ENCODE assay signal across 2 fruit fly cellular contexts in the genomic region with DNA sequence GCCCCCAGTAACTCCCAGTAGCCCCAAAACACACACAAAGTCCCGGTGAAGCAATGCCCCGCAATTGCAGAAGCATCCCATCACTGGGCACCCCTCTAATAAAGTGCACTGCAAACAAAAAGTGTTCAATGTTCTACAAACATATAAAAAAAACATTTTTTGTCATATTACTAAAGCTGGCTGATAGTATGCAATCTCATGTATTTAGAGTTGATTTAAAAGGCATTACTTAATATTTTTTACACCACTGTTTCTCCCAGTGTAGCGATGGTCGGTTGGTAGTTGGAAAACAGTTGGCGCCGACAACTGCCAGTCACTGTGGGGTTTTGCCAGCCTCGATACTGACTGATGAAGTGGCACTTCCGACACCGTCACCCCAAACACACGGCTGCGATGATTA.
TF ChIP-seq lines count a peak whose summit lies in the region.

No protein-coding gene starts in this region.

TF ChIP-seq in whole organism, embryonic, 481 proteins besides CTCF, POLR2A, EP300 and RAD21 (continued from another document and continues in another):
- no peak for TF ChIP-seq CG8290 (GFP tag; optimal IDR thresholded peaks at IDR 0.05; lab: Kevin White, UChicago)
- TF ChIP-seq CG8290 (tag; optimal IDR thresholded peaks at IDR 0.05; lab: Kevin White, UChicago) = peak in 1 of 2 experiments; percentile 1
- peak; percentile 46; the same call in 1 of the 3 replicates for TF ChIP-seq Dbx (GFP tag; IDR thresholded peaks at IDR 0.05; lab: Robert Waterston, UW)
- peak; percentile 43; the same call in 1 of the 3 replicates for TF ChIP-seq CG11456 (GFP tag; IDR thresholded peaks at IDR 0.05; lab: Robert Waterston, UW)
- TF ChIP-seq CG18599 (GFP tag; optimal IDR thresholded peaks at IDR 0.05; lab: Kevin White, UChicago) = peak; percentile 60
- no peak for TF ChIP-seq CG8765 (GFP tag; IDR thresholded peaks at IDR 0.05; lab: Robert Waterston, UW)
- no peak for TF ChIP-seq Rx (GFP tag; IDR thresholded peaks at IDR 0.05; lab: Robert Waterston, UW)
- peak; percentile 42 for TF ChIP-seq CG15269 (tag; optimal IDR thresholded peaks at IDR 0.05; lab: Kevin White, UChicago)
- TF ChIP-seq Dip3 (GFP tag; optimal IDR thresholded peaks at IDR 0.05; lab: Kevin White, UChicago) = peak; percentile 18
- peak; percentile 40; the same call in 1 of the 2 replicates for TF ChIP-seq Rfx (GFP tag; IDR thresholded peaks at IDR 0.05; lab: Robert Waterston, UW)
- TF ChIP-seq CG2712 (tag; optimal IDR thresholded peaks at IDR 0.05; lab: Kevin White, UChicago) = no peak
- peak; percentile 63 for TF ChIP-seq Med (GFP tag; lab: Kevin White, UChicago)
- TF ChIP-seq CG12391 (tag; optimal IDR thresholded peaks at IDR 0.05; lab: Kevin White, UChicago) = peak; percentile 15
- peak; percentile 13 for TF ChIP-seq mam (GFP tag; optimal IDR thresholded peaks at IDR 0.05; lab: Kevin White, UChicago)
- 0 out of 4 replicates have a peak, but pooled peaks have one; percentile 5 for TF ChIP-seq Gug (GFP tag; IDR thresholded peaks at IDR 0.05; lab: Robert Waterston, UW)
- 0 out of 3 replicates have a peak, but pooled peaks have one; percentile 38 for TF ChIP-seq ase (GFP tag; IDR thresholded peaks at IDR 0.05; lab: Robert Waterston, UW)
- TF ChIP-seq CG9727 (GFP tag; optimal IDR thresholded peaks at IDR 0.05; lab: Kevin White, UChicago) = peak; percentile 11
- TF ChIP-seq prd (optimal IDR thresholded peaks at IDR 0.05; lab: Kevin White, UChicago) = no peak
- TF ChIP-seq prd (GFP tag; IDR thresholded peaks at IDR 0.05; lab: Robert Waterston, UW) = peak; percentile 26; the same call in 1 of the 3 replicates
- no peak for TF ChIP-seq h (optimal IDR thresholded peaks at IDR 0.05; lab: Kevin White, UChicago)
- no peak for TF ChIP-seq Gsc (GFP tag; IDR thresholded peaks at IDR 0.05; lab: Robert Waterston, UW)
- TF ChIP-seq CG7839 (tag; optimal IDR thresholded peaks at IDR 0.05; lab: Kevin White, UChicago) = peak; percentile 6
- TF ChIP-seq CG1647 (GFP tag; optimal IDR thresholded peaks at IDR 0.05; lab: Kevin White, UChicago) = no peak
- TF ChIP-seq dpn (GFP tag; optimal IDR thresholded peaks at IDR 0.05; lab: Kevin White, UChicago) = peak in 1 of 2 experiments; percentile 12
- TF ChIP-seq CG7556 (GFP tag; optimal IDR thresholded peaks at IDR 0.05; lab: Kevin White, UChicago) = peak; percentile 52
- TF ChIP-seq E2f2 (GFP tag; IDR thresholded peaks at IDR 0.05; lab: Robert Waterston, UW) = 0 out of 2 replicates have a peak, but pooled peaks have one; percentile 9
- TF ChIP-seq CG2120 (GFP tag; optimal IDR thresholded peaks at IDR 0.05; lab: Kevin White, UChicago) = peak; percentile 60
- no peak for TF ChIP-seq sob (GFP tag; IDR thresholded peaks at IDR 0.05; lab: Robert Waterston, UW)
- 0 out of 2 replicates have a peak, but pooled peaks have one; percentile 5 for TF ChIP-seq HLH3B (GFP tag; IDR thresholded peaks at IDR 0.05; lab: Robert Waterston, UW)
- TF ChIP-seq ranshi (GFP tag; IDR thresholded peaks at IDR 0.05; lab: Robert Waterston, UW) = peak; percentile 38; the same call in 1 of the 2 replicates
- peak in 1 of 2 experiments; percentile 41 for TF ChIP-seq Hr51 (GFP tag; optimal IDR thresholded peaks at IDR 0.05; lab: Kevin White, UChicago)
- TF ChIP-seq CG3281 (GFP tag; optimal IDR thresholded peaks at IDR 0.05; lab: Kevin White, UChicago) = peak; percentile 8
- peak; percentile 7 for TF ChIP-seq Side (GFP tag; optimal IDR thresholded peaks at IDR 0.05; lab: Kevin White, UChicago)
- peak; percentile 8 for TF ChIP-seq CG9609 (GFP tag; optimal IDR thresholded peaks at IDR 0.05; lab: Kevin White, UChicago)
- peak; percentile 6 for TF ChIP-seq CG10209 (GFP tag; optimal IDR thresholded peaks at IDR 0.05; lab: Kevin White, UChicago)
- TF ChIP-seq Ptx1 (GFP tag; IDR thresholded peaks at IDR 0.05; lab: Robert Waterston, UW) = peak; percentile 41
- TF ChIP-seq Oaz (GFP tag; IDR thresholded peaks at IDR 0.05; lab: Robert Waterston, UW) = 0 out of 2 replicates have a peak, but pooled peaks have one; percentile 40
- peak; percentile 69 for TF ChIP-seq sens (GFP tag; lab: Kevin White, UChicago)
- no peak for TF ChIP-seq CG13624 (GFP tag; optimal IDR thresholded peaks at IDR 0.05; lab: Kevin White, UChicago)
- TF ChIP-seq row (GFP tag; IDR thresholded peaks at IDR 0.05; lab: Robert Waterston, UW) = peak; percentile 54; the same call in 1 of the 3 replicates
- peak; percentile 43 for TF ChIP-seq Hmr (GFP tag; optimal IDR thresholded peaks at IDR 0.05; lab: Kevin White, UChicago)
- TF ChIP-seq CG10366 (GFP tag; IDR thresholded peaks at IDR 0.05; lab: Robert Waterston, UW) = 0 out of 2 replicates have a peak, but pooled peaks have one; percentile 14
- TF ChIP-seq cwo (GFP tag; optimal IDR thresholded peaks at IDR 0.05; lab: Kevin White, UChicago) = peak; percentile 10
- TF ChIP-seq sisA (GFP tag; IDR thresholded peaks at IDR 0.05; lab: Robert Waterston, UW) = peak; percentile 39; the same call in 1 of the 2 replicates
- no peak for TF ChIP-seq CG16815 (GFP tag; optimal IDR thresholded peaks at IDR 0.05; lab: Kevin White, UChicago)
- TF ChIP-seq gem (tag; optimal IDR thresholded peaks at IDR 0.05; lab: Kevin White, UChicago) = peak; percentile 52
- 0 out of 2 replicates have a peak, but pooled peaks have one; percentile 9 for TF ChIP-seq ssp (GFP tag; IDR thresholded peaks at IDR 0.05; lab: Robert Waterston, UW)
- TF ChIP-seq CG9817 (tag; optimal IDR thresholded peaks at IDR 0.05; lab: Kevin White, UChicago) = peak; percentile 27
- no peak for TF ChIP-seq Dp (GFP tag; optimal IDR thresholded peaks at IDR 0.05; lab: Kevin White, UChicago)
- TF ChIP-seq CG11504 (tag; optimal IDR thresholded peaks at IDR 0.05; lab: Kevin White, UChicago) = peak; percentile 50
- no peak for TF ChIP-seq PHDP (tag; optimal IDR thresholded peaks at IDR 0.05; lab: Kevin White, UChicago)
- TF ChIP-seq abd-A (tag; optimal IDR thresholded peaks at IDR 0.05; lab: Kevin White, UChicago) = peak; percentile 10
- TF ChIP-seq lmd (GFP tag; IDR thresholded peaks at IDR 0.05; lab: Robert Waterston, UW) = peak; percentile 27; the same call in 1 of the 2 replicates
- peak; percentile 27 for TF ChIP-seq Sox102F (GFP tag; optimal IDR thresholded peaks at IDR 0.05; lab: Kevin White, UChicago)
- peak; percentile 10 for TF ChIP-seq caup (GFP tag; optimal IDR thresholded peaks at IDR 0.05; lab: Kevin White, UChicago; ENCODE audit: severe bottlenecking)
- TF ChIP-seq chm (GFP tag; IDR thresholded peaks at IDR 0.05; lab: Robert Waterston, UW) = no peak
- peak; percentile 10 for TF ChIP-seq CG15514 (GFP tag; optimal IDR thresholded peaks at IDR 0.05; lab: Kevin White, UChicago)
- TF ChIP-seq zfh1 (GFP tag; IDR thresholded peaks at IDR 0.05; lab: Robert Waterston, UW) = 0 out of 3 replicates have a peak, but pooled peaks have one; percentile 22
- no peak for TF ChIP-seq CG6791 (GFP tag; IDR thresholded peaks at IDR 0.05; lab: Robert Waterston, UW; ENCODE audit: partially characterized antibody)
- peak; percentile 44; the same call in 1 of the 2 replicates for TF ChIP-seq CG14014 (GFP tag; IDR thresholded peaks at IDR 0.05; lab: Robert Waterston, UW)

TF ChIP-seq in whole organism, prepupa, 60 proteins besides CTCF, POLR2A, EP300 and RAD21 (continued from another document):
- TF ChIP-seq Ets96B (tag; optimal IDR thresholded peaks at IDR 0.05; lab: Kevin White, UChicago) = no peak
- TF ChIP-seq dac (GFP tag; optimal IDR thresholded peaks at IDR 0.05; lab: Kevin White, UChicago) = no peak
- TF ChIP-seq lz (GFP tag; optimal IDR thresholded peaks at IDR 0.05; lab: Kevin White, UChicago) = peak; percentile 2
